In the genomic region with DNA sequence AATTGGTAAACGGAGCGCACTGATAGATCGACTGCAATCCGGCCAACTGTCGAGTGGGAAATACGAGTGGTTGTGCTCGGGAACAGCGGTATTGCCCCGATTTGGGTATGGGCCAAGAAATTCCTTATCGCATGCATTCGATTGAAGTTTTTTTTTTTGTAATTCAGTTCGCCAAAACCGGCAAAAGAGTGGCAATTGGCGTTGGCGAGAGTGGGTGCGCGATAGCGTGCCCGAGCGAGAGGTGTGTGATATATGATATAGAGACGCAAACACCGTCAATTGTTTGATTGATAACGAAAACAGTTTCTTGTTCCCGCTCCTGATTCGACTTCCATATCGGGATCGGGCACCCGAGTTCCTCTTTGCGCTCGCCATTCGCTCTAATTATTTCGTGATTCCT, we compare ENCODE assay signal across 1 fruit fly cellular context.
TF ChIP-seq lines count a peak whose summit lies in the region.

A gene (minus strand): TSS at position 63 of the 400 bp plus-strand sequence.

TF ChIP-seq in whole organism, embryonic, 481 proteins besides CTCF, POLR2A, EP300 and RAD21 (continued from another document):
- TF ChIP-seq zen2 (GFP tag; IDR thresholded peaks at IDR 0.05; lab: Robert Waterston, UW; ENCODE audit: partially characterized antibody) (no peak), Spps (tag; optimal IDR thresholded peaks at IDR 0.05; lab: Kevin White, UChicago) (no peak), CG10462 (GFP tag; optimal IDR thresholded peaks at IDR 0.05; lab: Kevin White, UChicago) (no peak), org-1 (GFP tag; optimal IDR thresholded peaks at IDR 0.05; lab: Kevin White, UChicago) (no peak), Deaf1 (tag; optimal IDR thresholded peaks at IDR 0.05; lab: Kevin White, UChicago) (peak; percentile 51), CG3838 (GFP tag; optimal IDR thresholded peaks at IDR 0.05; lab: Kevin White, UChicago) (no peak), ems (GFP tag; optimal IDR thresholded peaks at IDR 0.05; lab: Kevin White, UChicago) (no peak)
